Worm (Caenorhabditis elegans) whole organism, young adult: ENCODE data around the gene glb-23.

ENCODE experiments used
- atf-7 ChIP-seq: sonication (generic microtip); optimal IDR thresholded peaks from 2 replicates; lab custom pipeline; 2017; ENCODE audit warnings: mild to moderate bottlenecking, missing genetic modification characterization, missing compliant biosample characterization
- ekl-4 ChIP-seq: fragments of 200-800 bp; sonication (Bioruptor generic); IDR thresholded peaks from 2 replicates; pipeline ENCODE4 v1.3.6; 2022; ENCODE audit warnings: missing genetic modification reagents, missing genetic modification characterization, missing compliant biosample characterization
- rec-8 ChIP-seq, 2 experiments: sonication (generic microtip); optimal IDR thresholded peaks; 2 replicates each; lab custom pipeline; 2016; ENCODE audit warnings: mild to moderate bottlenecking in 2 of 2, missing genetic modification characterization in 2 of 2, missing genetic modification reagents in 2 of 2, missing genotype in 2 of 2, missing biosample characterization in 1 of 2, missing compliant biosample characterization in 1 of 2, moderate library complexity in 1 of 2
- snpc-4 ChIP-seq, 5 experiments: fragments of 150-350 bp in 1 of 5; sonication (generic microtip) in 4 of 5; optimal IDR thresholded peaks; 2 replicates each; lab custom pipeline; 2014 to 2018; ENCODE audit warnings: missing genetic modification characterization in 5 of 5, missing biosample characterization in 3 of 5, antibody characterized with exemption in 2 of 5, mild to moderate bottlenecking in 2 of 5, missing compliant biosample characterization in 2 of 5, missing genotype in 2 of 5, moderate library complexity in 2 of 5, missing genetic modification reagents in 1 of 5
- unc-130 ChIP-seq: sonication (generic microtip); optimal IDR thresholded peaks from 2 replicates; lab custom pipeline; 2016; ENCODE audit warnings: missing genetic modification reagents, missing genetic modification characterization, missing compliant biosample characterization
- unc-62 ChIP-seq: fragments of 150-350 bp; optimal IDR thresholded peaks from 2 replicates; lab custom pipeline; 2014; ENCODE audit warnings: missing biosample characterization, missing genetic modification reagents, missing genetic modification characterization
- zfh-2 ChIP-seq: fragments of 200-800 bp; sonication (Bioruptor generic); conservative IDR thresholded peaks from 2 replicates; pipeline ENCODE4 v1.3.6; 2022; ENCODE audit warnings: missing genetic modification reagents, missing genetic modification characterization, missing compliant biosample characterization
- ztf-3 ChIP-seq: fragments of 200-800 bp; sonication (Bioruptor generic); optimal IDR thresholded peaks from 2 replicates; lab custom pipeline; 2018; ENCODE audit warnings: mild to moderate bottlenecking, missing genetic modification characterization, missing compliant biosample characterization

DNA sequence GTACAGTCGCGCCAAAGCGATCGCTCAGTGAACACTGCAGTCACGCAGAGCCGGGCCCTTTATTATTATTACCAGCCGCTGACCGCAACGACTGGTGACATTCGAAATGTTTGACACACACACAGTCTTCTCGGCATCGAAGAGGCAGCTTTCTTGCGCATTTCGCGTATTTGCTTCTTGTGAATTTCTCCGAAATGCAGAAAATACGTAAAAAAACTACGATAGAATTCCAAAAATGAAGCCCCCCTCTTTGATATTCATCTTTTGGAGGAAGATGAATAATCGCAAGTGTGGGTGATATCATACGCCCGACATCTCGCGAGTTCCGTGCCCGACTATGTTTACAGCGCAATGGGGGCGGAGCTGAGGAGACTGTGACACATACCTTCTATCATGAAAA, 34.0 kb upstream of the glb-23 start:
- TF ChIP-seq ztf-3 (GFP tag; lab: Kevin White, UChicago) = no peak
- 0 out of 2 replicates have a peak, but pooled peaks have one; percentile 27 for TF ChIP-seq ekl-4 (GFP tag; lab: Robert Waterston, UW)
- TF ChIP-seq snpc-4 (GFP tag; optimal IDR thresholded peaks at IDR 0.05; lab: Kevin White, UChicago) = peak; percentile 85
- peak; percentile 87 to 95 (median 88) for TF ChIP-seq snpc-4 (tag; optimal IDR thresholded peaks at IDR 0.05; lab: Kevin White, UChicago)
- no peak for TF ChIP-seq unc-130 (GFP tag; lab: Kevin White, UChicago)
- no peak for TF ChIP-seq unc-62 (GFP tag; lab: Kevin White, UChicago)
- no peak for TF ChIP-seq atf-7 (tag; lab: Kevin White, UChicago)
- no peak for TF ChIP-seq rec-8 (tag; optimal IDR thresholded peaks at IDR 0.05; lab: Kevin White, UChicago)
- TF ChIP-seq zfh-2 = no peak
